Worm (Caenorhabditis elegans) whole organism, young adult: ENCODE measurements around the gene F07E5.12.

ENCODE experiments used
- F33H1.4 ChIP-seq: fragments of 200-800 bp; sonication (Bioruptor generic); IDR thresholded peaks from 2 replicates; pipeline ENCODE4 v1.3.6; 2022; ENCODE audit warnings: missing genetic modification reagents, missing genetic modification characterization, missing compliant biosample characterization
- F37B4.10 ChIP-seq: fragments of 200-800 bp; sonication (Bioruptor generic); IDR thresholded peaks from 2 replicates; pipeline ENCODE4 v1.3.6; 2022; ENCODE audit warnings: missing genetic modification characterization, missing compliant biosample characterization
- F57A8.1 ChIP-seq: fragments of 200-800 bp; sonication (Bioruptor generic); optimal IDR thresholded peaks from 2 replicates; lab custom pipeline; 2018; ENCODE audit warnings: mild to moderate bottlenecking, missing genetic modification characterization, moderate library complexity, missing compliant biosample characterization
- Y95B8A.8 ChIP-seq: fragments of 200-800 bp; sonication (Bioruptor generic); IDR thresholded peaks from 2 replicates; pipeline ENCODE4 v1.3.6; 2022; ENCODE audit warnings: missing genetic modification reagents, missing genetic modification characterization, missing compliant biosample characterization
- aptf-3 ChIP-seq: fragments of 200-800 bp; sonication (Bioruptor generic); IDR thresholded peaks from 2 replicates; pipeline ENCODE4 v1.3.6; 2022; ENCODE audit warnings: missing genetic modification characterization, missing compliant biosample characterization
- attf-3 ChIP-seq: fragments of 200-800 bp; sonication (Bioruptor generic); conservative IDR thresholded peaks from 2 replicates; pipeline ENCODE4 v1.3.6; 2022; ENCODE audit warnings: missing genetic modification reagents, missing genetic modification characterization, missing compliant biosample characterization
- attf-6 ChIP-seq: fragments of 200-800 bp; sonication (Bioruptor generic); IDR thresholded peaks from 2 replicates; pipeline ENCODE4 v1.3.6; 2022; ENCODE audit warnings: missing genetic modification reagents, missing genetic modification characterization, missing compliant biosample characterization
- ceh-40 ChIP-seq: fragments of 200-800 bp; sonication (Bioruptor generic); IDR thresholded peaks from 2 replicates; pipeline ENCODE4 v1.3.6; 2022; ENCODE audit warnings: missing genetic modification characterization, missing compliant biosample characterization
- ceh-58 ChIP-seq: fragments of 200-800 bp; sonication (Bioruptor generic); IDR thresholded peaks from 2 replicates; pipeline ENCODE4 v1.3.6; 2022; ENCODE audit warnings: missing genetic modification characterization, missing compliant biosample characterization
- chd-7 ChIP-seq: sonication (generic microtip); optimal IDR thresholded peaks from 2 replicates; lab custom pipeline; 2016; ENCODE audit warnings: mild to moderate bottlenecking, missing genetic modification characterization, moderate library complexity, missing compliant biosample characterization
- egl-18 ChIP-seq: fragments of 200-800 bp; sonication (Bioruptor generic); IDR thresholded peaks from 2 replicates; pipeline ENCODE4 v1.3.6; 2022; ENCODE audit warnings: missing genetic modification reagents, missing genetic modification characterization, missing compliant biosample characterization
- ekl-4 ChIP-seq: fragments of 200-800 bp; sonication (Bioruptor generic); IDR thresholded peaks from 2 replicates; pipeline ENCODE4 v1.3.6; 2022; ENCODE audit warnings: missing genetic modification reagents, missing genetic modification characterization, missing compliant biosample characterization
- hlh-12 ChIP-seq: sonication (generic microtip); optimal IDR thresholded peaks from 2 replicates; lab custom pipeline; 2016; ENCODE audit warnings: missing genetic modification characterization, missing compliant biosample characterization
- hrde-1 ChIP-seq: sonication (generic microtip); optimal IDR thresholded peaks from 2 replicates; lab custom pipeline; 2016; ENCODE audit warnings: missing genetic modification characterization, mild to moderate bottlenecking, missing compliant biosample characterization, moderate library complexity, missing genotype, missing genetic modification reagents, borderline replicate concordance
- lin-35 ChIP-seq, 3 experiments: fragments of 150-350 bp in 2 of 3; sonication (generic microtip) in 1 of 3; optimal IDR thresholded peaks; 2 replicates each; lab custom pipeline; 2014 to 2018; ENCODE audit warnings: missing biosample characterization in 3 of 3, missing genetic modification characterization in 3 of 3, missing genetic modification reagents in 3 of 3
- madf-10 ChIP-seq: sonication (generic microtip); optimal IDR thresholded peaks from 2 replicates; lab custom pipeline; 2016; ENCODE audit warnings: mild to moderate bottlenecking, missing genetic modification characterization, missing compliant biosample characterization
- nfya-1 ChIP-seq: sonication (generic microtip); optimal IDR thresholded peaks from 2 replicates; lab custom pipeline; 2017; ENCODE audit warnings: antibody characterized with exemption, missing compliant biosample characterization, missing genetic modification characterization, borderline replicate concordance; ENCODE audit not compliant: insufficient read depth
- nhr-90 ChIP-seq: sonication (generic microtip); optimal IDR thresholded peaks from 2 replicates; lab custom pipeline; 2016; ENCODE audit warnings: missing genotype, mild to moderate bottlenecking, missing genetic modification characterization, missing compliant biosample characterization
- rpc-1 ChIP-seq, 2 experiments: fragments of 150-350 bp in 1 of 2; sonication (generic microtip) in 1 of 2; optimal IDR thresholded peaks; 2 replicates each; lab custom pipeline; 2014 to 2018; ENCODE audit warnings: missing biosample characterization in 1 of 2, missing genetic modification characterization in 1 of 2, missing genetic modification reagents in 1 of 2, missing genotype in 1 of 2
- snpc-1.3 ChIP-seq: sonication (generic microtip); optimal IDR thresholded peaks from 2 replicates; lab custom pipeline; 2017; ENCODE audit warnings: missing genetic modification characterization, mild to moderate bottlenecking, missing compliant biosample characterization, antibody characterized with exemption, moderate library complexity, missing genotype, missing genetic modification reagents; ENCODE audit not compliant: insufficient read depth
- xnd-1 ChIP-seq: sonication (generic microtip); optimal IDR thresholded peaks from 2 replicates; lab custom pipeline; 2016; ENCODE audit warnings: missing genotype, missing genetic modification reagents, missing genetic modification characterization, missing compliant biosample characterization
- ztf-18 ChIP-seq: sonication (generic microtip); optimal IDR thresholded peaks from 2 replicates; lab custom pipeline; 2016; ENCODE audit warnings: missing genotype, mild to moderate bottlenecking, missing genetic modification characterization, missing compliant biosample characterization
- ztf-6 ChIP-seq: fragments of 200-800 bp; sonication (Bioruptor generic); IDR thresholded peaks from 2 replicates; pipeline ENCODE4 v1.3.6; 2022; ENCODE audit warnings: missing genetic modification reagents, missing genetic modification characterization, missing compliant biosample characterization

Gene F07E5.12

ce11 chrII:2114488-2114887 is 46.7 kb downstream of the F07E5.12 start:
- TF ChIP-seq rpc-1 (optimal IDR thresholded peaks at IDR 0.05; lab: Kevin White, UChicago) (no peak), rpc-1 (tag; optimal IDR thresholded peaks at IDR 0.05; lab: Kevin White, UChicago) (no peak), egl-18 (GFP tag; lab: Robert Waterston, UW) (no peak), ztf-18 (tag; lab: Kevin White, UChicago) (no peak), ceh-58 (GFP tag; lab: Robert Waterston, UW) (no peak), xnd-1 (tag; lab: Kevin White, UChicago) (no peak), F57A8.1 (no peak), attf-3 (GFP tag; lab: Robert Waterston, UW) (no peak), nfya-1 (tag; lab: Kevin White, UChicago) (no peak), ceh-40 (GFP tag; lab: Robert Waterston, UW) (no peak), lin-35 (GFP tag; optimal IDR thresholded peaks at IDR 0.05; lab: Kevin White, UChicago) (no peak), F37B4.10 (GFP tag; lab: Robert Waterston, UW) (no peak), hrde-1 (no peak), attf-6 (GFP tag; lab: Robert Waterston, UW) (no peak)

- TF ChIP-seq lin-35 (GFP tag; optimal IDR thresholded peaks at IDR 0.05; lab: Kevin White, UChicago) (no peak), ztf-6 (GFP tag; lab: Robert Waterston, UW) (no peak), snpc-1.3 (tag; lab: Kevin White, UChicago) (no peak), chd-7 (tag; lab: Kevin White, UChicago) (no peak), F33H1.4 (GFP tag; lab: Robert Waterston, UW) (no peak), Y95B8A.8 (GFP tag; lab: Robert Waterston, UW) (no peak), ekl-4 (no peak), nhr-90 (tag; lab: Kevin White, UChicago) (no peak), F57A8.1 (no peak), aptf-3 (no peak), madf-10 (tag; lab: Kevin White, UChicago) (no peak), hlh-12 (no peak)
Observed at ce11 chrII:2116794-2117193, 49.0 kb downstream of the F07E5.12 start, which contains the start of gene srh-195. Gene srh-195 (minus strand): TSS chrII:2116894.
